Worm (Caenorhabditis elegans): ENCODE results near the gene fbxb-55.

DNA sequence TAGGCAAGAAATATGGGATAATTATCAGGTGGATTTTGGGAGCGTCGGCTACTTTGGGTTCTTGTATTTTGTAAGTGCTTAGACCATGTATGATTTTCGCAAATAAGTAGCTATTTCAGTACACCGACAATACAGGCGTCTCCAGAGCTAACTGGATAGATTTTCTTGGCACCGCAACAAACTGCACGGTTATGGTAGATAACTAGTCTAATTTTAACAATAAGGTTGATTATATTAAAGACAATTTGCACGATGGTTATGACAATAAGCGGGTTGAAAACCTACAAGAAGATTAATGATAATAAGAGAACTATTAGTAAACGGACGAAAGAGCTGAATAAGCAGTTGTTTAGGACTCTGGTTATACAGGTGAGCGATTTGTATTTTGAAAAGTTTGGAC is 1.2 kb upstream of the fbxb-55 start:
- TF ChIP-seq elt-1 (tag; optimal IDR thresholded peaks at IDR 0.05; ENCODE audit: borderline replicate concordance, insufficient read depth): no peak
- TF ChIP-seq snpc-4 (tag; optimal IDR thresholded peaks at IDR 0.05): no peak
- no peak for TF ChIP-seq sptf-1 (tag; optimal IDR thresholded peaks at IDR 0.05)
- no peak for TF ChIP-seq unc-62 (GFP tag; optimal IDR thresholded peaks at IDR 0.05)
- TF ChIP-seq ceh-39 (tag; optimal IDR thresholded peaks at IDR 0.05): no peak
- TF ChIP-seq elt-3 (tag; optimal IDR thresholded peaks at IDR 0.05): no peak
